Fruit fly (Drosophila melanogaster) whole organism, embryonic: ENCODE results near the gene Nup107.
A peak's percentile ranks its signal among the peaks of the same experiment; 100 is the strongest.

ENCODE experiments used
- CG10209 ChIP-seq: fragments of 200-800 bp; sonication (Bioruptor generic); optimal IDR thresholded peaks from 3 replicates; lab custom pipeline; 2017; ENCODE audit warnings: missing biosample characterization, mild to moderate bottlenecking, missing genetic modification characterization, missing genetic modification reagents
- CG10366 ChIP-seq: fragments of 200-800 bp; sonication (Bioruptor generic); IDR thresholded peaks from 2 replicates; pipeline ENCODE4 v1.3.6; 2022; ENCODE audit warnings: missing biosample characterization, missing genetic modification characterization
- CG10431 ChIP-seq: fragments of 200-800 bp; sonication (Bioruptor generic); optimal IDR thresholded peaks from 3 replicates; lab custom pipeline; 2018; ENCODE audit warnings: missing biosample characterization, mild to moderate bottlenecking, missing genetic modification characterization
- CG10462 ChIP-seq: fragments of 200-800 bp; sonication (Bioruptor generic); optimal IDR thresholded peaks from 2 replicates; lab custom pipeline; 2016; ENCODE audit warnings: missing biosample characterization, missing genetic modification characterization
- CG12071 ChIP-seq: fragments of 200-800 bp; sonication (Bioruptor generic); optimal IDR thresholded peaks from 3 replicates; lab custom pipeline; 2018; ENCODE audit warnings: missing biosample characterization, mild to moderate bottlenecking, missing genetic modification characterization
- CG12155 ChIP-seq: fragments of 200-800 bp; sonication (Bioruptor generic); optimal IDR thresholded peaks from 3 replicates; lab custom pipeline; 2016; ENCODE audit warnings: missing biosample characterization, missing genetic modification characterization
- CG12219 ChIP-seq: fragments of 200-800 bp; sonication (Bioruptor generic); optimal IDR thresholded peaks from 3 replicates; lab custom pipeline; 2018; ENCODE audit warnings: missing biosample characterization, mild to moderate bottlenecking, missing genetic modification characterization
- CG13123 ChIP-seq: fragments of 200-800 bp; sonication (Bioruptor generic); optimal IDR thresholded peaks from 2 replicates; lab custom pipeline; 2016; ENCODE audit warnings: missing biosample characterization, missing genetic modification characterization
- CG14965 ChIP-seq: fragments of 200-800 bp; sonication (Bioruptor generic); optimal IDR thresholded peaks from 2 replicates; lab custom pipeline; 2016; ENCODE audit warnings: missing biosample characterization, missing genetic modification characterization, borderline replicate concordance
- CG15479 ChIP-seq: fragments of 200-800 bp; sonication (Bioruptor generic); optimal IDR thresholded peaks from 3 replicates; lab custom pipeline; 2019; ENCODE audit warnings: missing biosample characterization, mild to moderate bottlenecking, missing genetic modification characterization, moderate library complexity
- CG17328 ChIP-seq: fragments of 200-800 bp; sonication (Bioruptor generic); IDR thresholded peaks from 2 replicates; pipeline ENCODE4 v1.3.6; 2022; ENCODE audit warnings: missing biosample characterization, missing genetic modification characterization
- CG18599 ChIP-seq: fragments of 200-800 bp; sonication (Bioruptor generic); optimal IDR thresholded peaks from 3 replicates; lab custom pipeline; 2017; ENCODE audit warnings: missing biosample characterization, missing genetic modification characterization, mild to moderate bottlenecking, moderate library complexity, missing genetic modification reagents
- CG6813 ChIP-seq: fragments of 200-800 bp; sonication (Bioruptor generic); optimal IDR thresholded peaks from 2 replicates; lab custom pipeline; 2017; ENCODE audit warnings: missing biosample characterization, missing genetic modification characterization, mild to moderate bottlenecking, moderate library complexity, missing genetic modification reagents
- CG8290 ChIP-seq, 3 experiments: fragments of 200-800 bp; sonication (Bioruptor generic); optimal IDR thresholded peaks; 2 replicates each; lab custom pipeline; 2016 to 2019; ENCODE audit warnings: missing biosample characterization in 3 of 3, missing genetic modification characterization in 3 of 3, mild to moderate bottlenecking in 2 of 3, moderate library complexity in 1 of 3
- CG8924 ChIP-seq: fragments of 200-800 bp; optimal IDR thresholded peaks from 3 replicates; lab custom pipeline; 2019; ENCODE audit warnings: missing biosample characterization, mild to moderate bottlenecking, missing genetic modification characterization, moderate library complexity
- CG9215 ChIP-seq: fragments of 200-800 bp; sonication (Bioruptor generic); IDR thresholded peaks from 2 replicates; pipeline ENCODE4 v1.3.6; 2022; ENCODE audit warnings: missing biosample characterization, missing genetic modification characterization
- Chrac-16 ChIP-seq: fragments of 200-800 bp; sonication (Bioruptor generic); optimal IDR thresholded peaks from 3 replicates; lab custom pipeline; 2016; ENCODE audit warnings: missing biosample characterization, missing genetic modification characterization
- CkIIα-i1 ChIP-seq: fragments of 200-800 bp; sonication (Bioruptor generic); IDR thresholded peaks from 2 replicates; pipeline ENCODE4 v1.3.6; 2022; ENCODE audit warnings: missing biosample characterization, missing genetic modification characterization
- Ets65A ChIP-seq: fragments of 200-800 bp; sonication (Bioruptor generic); peaks from one replicate; lab custom pipeline; 2016; ENCODE audit warnings: missing biosample characterization, missing genetic modification characterization
- Hr39 ChIP-seq: fragments of >200 bp; optimal IDR thresholded peaks from 2 replicates; lab custom pipeline; 2017
- Neu2 ChIP-seq: fragments of 200-800 bp; sonication (Bioruptor generic); optimal IDR thresholded peaks from 3 replicates; lab custom pipeline; 2016; ENCODE audit warnings: missing biosample characterization, missing genetic modification characterization, borderline replicate concordance
- Poxn ChIP-seq: fragments of 200-800 bp; sonication (Bioruptor generic); IDR thresholded peaks from 2 replicates; pipeline ENCODE4 v1.3.6; 2022; ENCODE audit warnings: missing biosample characterization, missing genetic modification characterization
- Rfx ChIP-seq: fragments of 200-800 bp; sonication (Bioruptor generic); IDR thresholded peaks from 2 replicates; pipeline ENCODE4 v1.3.6; 2022; ENCODE audit warnings: missing biosample characterization, missing genetic modification characterization
- Spps ChIP-seq: fragments of 200-800 bp; sonication (Bioruptor generic); optimal IDR thresholded peaks from 2 replicates; lab custom pipeline; 2018; ENCODE audit warnings: missing biosample characterization, mild to moderate bottlenecking, missing genetic modification characterization
- Taf1 ChIP-seq: fragments of 200-800 bp; sonication (Bioruptor generic); IDR thresholded peaks from 2 replicates; pipeline ENCODE4 v1.3.6; 2022; ENCODE audit warnings: missing biosample characterization, missing genetic modification characterization
- Xrp1 ChIP-seq: fragments of 200-800 bp; sonication (Bioruptor generic); IDR thresholded peaks from 2 replicates; pipeline ENCODE4 v1.3.6; 2022; ENCODE audit warnings: missing biosample characterization, missing genetic modification characterization
- abd-A ChIP-seq: fragments of 200-800 bp; sonication (Bioruptor generic); optimal IDR thresholded peaks from 3 replicates; lab custom pipeline; 2019; ENCODE audit warnings: missing biosample characterization, mild to moderate bottlenecking, missing genetic modification characterization, moderate library complexity
- ac ChIP-seq: fragments of 200-800 bp; sonication (Bioruptor generic); optimal IDR thresholded peaks from 3 replicates; lab custom pipeline; 2017; ENCODE audit warnings: missing biosample characterization, mild to moderate bottlenecking, missing genetic modification characterization
- chif ChIP-seq, 2 experiments: fragments of 200-800 bp; sonication (Bioruptor generic); optimal IDR thresholded peaks; 3 replicates each; lab custom pipeline; 2016; ENCODE audit warnings: missing biosample characterization in 2 of 2, missing genetic modification characterization in 2 of 2
- crol ChIP-seq: fragments of 200-800 bp; sonication (Bioruptor generic); IDR thresholded peaks from 2 replicates; pipeline ENCODE4 v1.3.6; 2022; ENCODE audit warnings: missing biosample characterization, missing genetic modification characterization
- dimm ChIP-seq: fragments of 200-800 bp; sonication (Bioruptor generic); IDR thresholded peaks from 2 replicates; pipeline ENCODE4 v1.3.6; 2022; ENCODE audit warnings: missing biosample characterization, missing genetic modification characterization
- dm ChIP-seq: fragments of 200-800 bp; sonication (Bioruptor generic); optimal IDR thresholded peaks from 3 replicates; lab custom pipeline; 2016; ENCODE audit warnings: missing biosample characterization, missing genetic modification characterization
- emc ChIP-seq: fragments of 200-800 bp; sonication (Bioruptor generic); optimal IDR thresholded peaks from 2 replicates; lab custom pipeline; 2016; ENCODE audit warnings: missing biosample characterization, missing genetic modification characterization
- gfzf ChIP-seq: fragments of 200-800 bp; sonication (Bioruptor generic); optimal IDR thresholded peaks from 2 replicates; lab custom pipeline; 2016; ENCODE audit warnings: missing biosample characterization, mild to moderate bottlenecking, missing genetic modification characterization, moderate library complexity
- ham ChIP-seq: fragments of 200-800 bp; sonication (Bioruptor generic); IDR thresholded peaks from 2 replicates; pipeline ENCODE4 v1.3.6; 2022; ENCODE audit warnings: missing biosample characterization, missing genetic modification characterization
- ind ChIP-seq: fragments of 200-800 bp; sonication (Bioruptor generic); optimal IDR thresholded peaks from 3 replicates; lab custom pipeline; 2016; ENCODE audit warnings: missing biosample characterization, missing genetic modification characterization
- nerfin-1 ChIP-seq: fragments of 200-800 bp; sonication (Bioruptor generic); optimal IDR thresholded peaks from 3 replicates; lab custom pipeline; 2019; ENCODE audit warnings: missing biosample characterization, mild to moderate bottlenecking, missing genetic modification characterization, moderate library complexity
- pan ChIP-seq, 4 experiments: fragments of >200 bp in 3 of 4; fragments of 200-800 bp in 1 of 4; sonication (Bioruptor generic) in 1 of 4; optimal IDR thresholded peaks in 3 of 4; IDR thresholded peaks in 1 of 4; 2 replicates each; pipeline versions ENCODE4 v1.3.6 to Lab custom; 2017 to 2022; ENCODE audit warnings: missing biosample characterization in 2 of 4, missing genetic modification characterization in 2 of 4, mixed read lengths in 1 of 4
- ro ChIP-seq: fragments of 200-800 bp; sonication (Bioruptor generic); IDR thresholded peaks from 2 replicates; pipeline ENCODE4 v1.3.6; 2022; ENCODE audit warnings: missing biosample characterization, missing genetic modification characterization
- run ChIP-seq: fragments of 200-800 bp; sonication (Bioruptor generic); optimal IDR thresholded peaks from 3 replicates; lab custom pipeline; 2018; ENCODE audit warnings: missing biosample characterization, mild to moderate bottlenecking, missing genetic modification characterization
- sima ChIP-seq: fragments of 200-800 bp; sonication (Bioruptor generic); optimal IDR thresholded peaks from 2 replicates; lab custom pipeline; 2016; ENCODE audit warnings: missing biosample characterization, missing genetic modification characterization
- ssp ChIP-seq: fragments of 200-800 bp; sonication (Bioruptor generic); IDR thresholded peaks from 2 replicates; pipeline ENCODE4 v1.3.6; 2022; ENCODE audit warnings: missing biosample characterization, missing genetic modification characterization
- unc-4 ChIP-seq: fragments of 200-800 bp; sonication (Bioruptor generic); IDR thresholded peaks from 2 replicates; pipeline ENCODE4 v1.3.6; 2022; ENCODE audit warnings: missing biosample characterization, missing genetic modification characterization; ENCODE audit not compliant: partially characterized antibody
- wdn ChIP-seq: fragments of 200-800 bp; sonication (Bioruptor generic); IDR thresholded peaks from 2 replicates; pipeline ENCODE4 v1.3.6; 2022; ENCODE audit warnings: missing biosample characterization, missing genetic modification characterization
- zf30C ChIP-seq: fragments of 200-800 bp; sonication (Bioruptor generic); optimal IDR thresholded peaks from 3 replicates; lab custom pipeline; 2018; ENCODE audit warnings: missing biosample characterization, mild to moderate bottlenecking, missing genetic modification characterization

Nup107 gene

DNA sequence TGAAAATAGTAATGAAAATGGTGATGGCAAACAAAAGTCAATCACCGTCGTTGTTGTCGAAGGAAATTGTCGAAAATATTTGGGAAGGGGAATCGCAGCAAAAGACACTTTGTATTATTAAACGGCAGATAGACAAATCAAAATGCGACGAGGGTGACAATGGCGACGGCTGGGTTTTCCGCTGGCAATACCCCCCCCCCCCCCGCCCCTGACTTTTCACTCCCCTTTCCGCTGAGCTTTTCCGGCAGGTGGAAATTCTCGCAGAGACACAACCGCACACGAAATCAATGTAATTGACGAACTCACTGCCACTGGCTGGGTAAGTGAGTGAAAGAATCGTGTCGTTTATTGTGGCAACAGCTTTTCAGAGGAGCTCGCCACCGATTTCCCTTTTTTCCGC lies 27.8 kb downstream of the Nup107 start:
- TF ChIP-seq CG6813 (GFP tag; lab: Kevin White, UChicago) (no peak), Poxn (GFP tag; lab: Robert Waterston, UW) (no peak), crol (GFP tag; lab: Robert Waterston, UW) (peak; percentile 67), Hr39 (lab: Kevin White, UChicago) (peak; percentile 64), zf30C (GFP tag; lab: Kevin White, UChicago) (no peak), CG8924 (tag; lab: Kevin White, UChicago) (no peak), Ets65A (GFP tag; lab: Kevin White, UChicago) (peak; percentile 13), Chrac-16 (GFP tag; lab: Kevin White, UChicago) (no peak), pan (optimal IDR thresholded peaks at IDR 0.05; lab: Kevin White, UChicago) (no peak), pan (GFP tag; optimal IDR thresholded peaks at IDR 0.05 in 1 of 2, IDR thresholded peaks at IDR 0.05 in 1 of 2) (no peak), dimm (GFP tag; lab: Robert Waterston, UW) (no peak)

DNA sequence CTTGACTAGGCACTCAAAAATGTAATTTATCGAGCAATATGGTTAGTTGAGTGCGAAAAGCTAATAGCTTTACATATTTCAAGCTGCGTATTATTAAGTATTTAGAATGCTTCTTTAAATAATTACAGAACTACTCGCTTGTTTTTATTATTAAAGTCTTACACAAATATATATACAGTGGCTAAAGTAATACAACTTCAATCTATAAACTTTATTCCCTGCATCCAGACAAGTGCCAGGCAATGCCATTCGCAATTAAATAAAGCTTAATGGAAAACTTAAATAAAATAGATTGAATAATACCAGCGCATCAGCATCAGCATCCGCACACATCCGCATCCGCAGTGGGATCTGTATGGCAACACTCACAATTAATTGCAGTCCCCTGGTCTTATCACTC lies 29.6 kb downstream of the Nup107 start:
- TF ChIP-seq CG13123 (GFP tag; lab: Kevin White, UChicago) (no peak), Ets65A (GFP tag; lab: Kevin White, UChicago) (peak; percentile 73)

DNA sequence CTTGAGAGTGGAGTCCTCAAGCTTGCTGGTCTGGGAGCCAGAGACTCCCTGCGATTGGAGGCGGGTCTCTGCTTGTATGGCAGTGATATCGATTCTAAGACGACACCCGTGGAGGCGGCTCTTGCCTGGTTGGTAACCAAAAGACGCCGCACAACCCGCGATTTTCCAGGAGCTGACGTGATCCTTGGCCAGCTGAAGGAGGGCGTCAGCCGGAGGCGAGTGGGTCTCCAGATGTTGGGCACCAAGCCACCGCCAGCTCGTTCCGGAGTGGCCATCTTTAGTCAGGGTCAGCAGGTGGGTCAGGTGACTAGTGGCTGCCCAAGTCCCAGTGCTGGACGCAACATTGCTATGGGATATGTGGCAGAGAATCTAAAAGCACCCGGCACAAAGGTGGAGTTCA lies 31.4 kb downstream of the Nup107 start:
- TF ChIP-seq emc (no peak), Ets65A (GFP tag; lab: Kevin White, UChicago) (peak; percentile 90)

DNA sequence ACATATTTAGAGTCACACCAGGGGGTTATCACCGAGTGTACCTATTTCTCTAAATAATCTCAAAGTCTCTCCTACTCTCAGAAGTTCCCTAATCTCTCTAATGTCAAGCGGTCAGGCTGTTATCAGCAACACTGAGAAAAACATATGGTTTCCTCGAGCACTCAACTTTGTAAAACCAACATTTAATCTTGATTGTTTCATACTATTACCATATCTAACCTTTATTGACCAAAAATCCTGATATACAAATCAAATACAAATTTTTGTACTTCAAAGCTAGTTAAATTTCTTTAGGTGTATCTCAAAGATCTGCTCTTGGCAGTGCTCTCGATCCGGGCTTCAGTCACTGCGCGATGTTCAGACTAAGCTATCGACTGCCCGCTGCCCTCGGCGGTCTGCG lies 32.6 kb downstream of the Nup107 start, which contains the start of gene CG6415:
Gene CG6415, plus strand, starts transcription at position 341 of the 400 bp plus-strand sequence.
- TF ChIP-seq unc-4 (GFP tag; lab: Robert Waterston, UW): no peak
- TF ChIP-seq chif (GFP tag; optimal IDR thresholded peaks at IDR 0.05; lab: Kevin White, UChicago): peak; percentile 36 to 75
- TF ChIP-seq wdn (GFP tag; lab: Robert Waterston, UW): peak; percentile 36; the same call in 1 of the 2 replicates
- TF ChIP-seq Neu2 (GFP tag; lab: Kevin White, UChicago): peak; percentile 5
- TF ChIP-seq CG17328 (GFP tag; lab: Robert Waterston, UW): peak; percentile 75
- no peak for TF ChIP-seq CkIIα-i1
- peak; percentile 17; the same call in 1 of the 2 replicates for TF ChIP-seq Taf1 (GFP tag; lab: Robert Waterston, UW)
- peak; percentile 25; the same call in 1 of the 2 replicates for TF ChIP-seq ro (GFP tag; lab: Robert Waterston, UW)
- peak; percentile 8 for TF ChIP-seq CG13123 (GFP tag; lab: Kevin White, UChicago)
- TF ChIP-seq CG9215: peak; percentile 67
- TF ChIP-seq gfzf (GFP tag; lab: Kevin White, UChicago): no peak
- TF ChIP-seq ind (GFP tag; lab: Kevin White, UChicago): peak; percentile 74
- peak; percentile 42 for TF ChIP-seq CG14965 (GFP tag; lab: Kevin White, UChicago)
- TF ChIP-seq CG12071 (GFP tag; lab: Kevin White, UChicago): peak; percentile 65
- no peak for TF ChIP-seq run
- peak; percentile 64 for TF ChIP-seq CG12219 (GFP tag; lab: Kevin White, UChicago)
- peak; percentile 86 for TF ChIP-seq Xrp1 (GFP tag; lab: Robert Waterston, UW)
- TF ChIP-seq CG10366 (GFP tag; lab: Robert Waterston, UW): peak; percentile 68
- peak; percentile 66 for TF ChIP-seq CG10209 (GFP tag; lab: Kevin White, UChicago)
- TF ChIP-seq ham (GFP tag; lab: Robert Waterston, UW): no peak
- peak; percentile 85 for TF ChIP-seq CG18599 (GFP tag; lab: Kevin White, UChicago)
- TF ChIP-seq ssp (GFP tag; lab: Robert Waterston, UW): peak; percentile 54
- peak; percentile 11 for TF ChIP-seq sima (GFP tag; lab: Kevin White, UChicago)
- TF ChIP-seq Spps: peak; percentile 32
- no peak for TF ChIP-seq abd-A (tag; lab: Kevin White, UChicago)
- no peak for TF ChIP-seq CG10431 (GFP tag; lab: Kevin White, UChicago)
- TF ChIP-seq nerfin-1 (tag; lab: Kevin White, UChicago): no peak
- TF ChIP-seq CG12155 (GFP tag; lab: Kevin White, UChicago): peak; percentile 70
- peak; percentile 39 for TF ChIP-seq dm (GFP tag; lab: Kevin White, UChicago)
- peak; percentile 51 for TF ChIP-seq CG10462 (GFP tag; lab: Kevin White, UChicago)
- TF ChIP-seq CG15479 (GFP tag; lab: Kevin White, UChicago): peak; percentile 64
- no peak for TF ChIP-seq ac
- TF ChIP-seq CG8290 (GFP tag; optimal IDR thresholded peaks at IDR 0.05; lab: Kevin White, UChicago): no peak
- TF ChIP-seq CG8290 (tag; optimal IDR thresholded peaks at IDR 0.05; lab: Kevin White, UChicago): peak in 1 of 2 experiments; percentile 80
- peak; percentile 81 for TF ChIP-seq Rfx (GFP tag; lab: Robert Waterston, UW)
